Worm (Caenorhabditis elegans): Measurements from ENCODE around the gene Y37E11AL.2.

Y37E11AL.2 gene

DNA sequence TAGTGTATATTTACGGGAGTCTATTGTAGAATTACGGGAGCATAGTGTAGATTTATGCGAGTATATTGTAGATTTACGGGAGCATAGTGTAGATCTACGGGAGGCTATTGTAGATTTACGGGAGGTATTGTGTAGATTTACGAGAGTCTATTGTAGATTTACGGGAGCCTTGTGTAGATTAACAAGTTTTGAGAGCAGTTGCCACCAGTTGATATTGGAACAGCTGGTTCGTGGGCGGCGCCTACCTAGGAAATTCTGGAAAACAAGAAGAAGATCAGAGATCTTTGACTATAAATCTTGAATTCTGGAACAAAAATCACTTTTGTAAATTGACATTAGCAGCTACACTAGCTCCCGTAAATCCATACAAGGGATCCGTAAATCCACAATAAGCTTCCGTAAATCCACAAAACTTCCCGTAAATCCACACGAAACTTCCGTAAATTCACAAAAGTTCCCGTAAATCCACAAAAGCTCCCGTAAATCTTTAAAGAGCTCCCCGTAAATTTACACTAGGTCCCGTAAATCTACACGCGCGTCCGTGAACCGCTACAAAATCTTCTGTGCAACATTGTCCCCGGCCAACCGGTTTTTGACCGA is 45.4 kb upstream of the Y37E11AL.2 start:
- TF ChIP-seq nhr-85 (tag) (no peak), rnt-1 (tag; optimal IDR thresholded peaks at IDR 0.05) (peak; percentile 57), sup-37 (GFP tag; optimal IDR thresholded peaks at IDR 0.05) (no peak), lsy-2 (tag; optimal IDR thresholded peaks at IDR 0.05) (no peak), fkh-8 (tag; optimal IDR thresholded peaks at IDR 0.05) (no peak), efl-1 (optimal IDR thresholded peaks at IDR 0.05) (no peak), efl-1 (GFP tag; optimal IDR thresholded peaks at IDR 0.05 in 1 of 2) (peak in 1 of 2 experiments; percentile 80)

ce11 chrIV:3653420-3653823 is 44.9 kb upstream of the Y37E11AL.2 start:
- TF ChIP-seq pqm-1 (tag; optimal IDR thresholded peaks at IDR 0.05) (no peak), sup-37 (GFP tag; optimal IDR thresholded peaks at IDR 0.05) (no peak), unc-130 (tag; optimal IDR thresholded peaks at IDR 0.05) (peak; percentile 79), egl-27 (tag; optimal IDR thresholded peaks at IDR 0.05) (no peak), sox-4 (tag; optimal IDR thresholded peaks at IDR 0.05) (no peak), lsy-2 (tag; optimal IDR thresholded peaks at IDR 0.05) (peak; percentile 65 to 94), unc-62 (GFP tag; optimal IDR thresholded peaks at IDR 0.05) (no peak), sptf-1 (tag; optimal IDR thresholded peaks at IDR 0.05) (no peak), mef-2 (tag; optimal IDR thresholded peaks at IDR 0.05) (no peak), lir-3 (tag; optimal IDR thresholded peaks at IDR 0.05; ENCODE audit: poor library complexity) (no peak), egl-13 (tag; optimal IDR thresholded peaks at IDR 0.05) (no peak), nhr-90 (tag; optimal IDR thresholded peaks at IDR 0.05; ENCODE audit: poor library complexity) (peak; percentile 92), hlh-4 (tag; optimal IDR thresholded peaks at IDR 0.05) (no peak), grh-1 (GFP tag; IDR thresholded peaks at IDR 0.05) (peak; percentile 71), fkh-8 (tag; optimal IDR thresholded peaks at IDR 0.05) (no peak), dsc-1 (tag; optimal IDR thresholded peaks at IDR 0.05) (no peak), lin-39 (tag; optimal IDR thresholded peaks at IDR 0.05) (peak; percentile 49), irx-1 (tag; optimal IDR thresholded peaks at IDR 0.05) (peak; percentile 50), unc-86 (tag; optimal IDR thresholded peaks at IDR 0.05) (no peak), alr-1 (tag; optimal IDR thresholded peaks at IDR 0.05; ENCODE audit: borderline replicate concordance) (no peak), ceh-88 (GFP tag; IDR thresholded peaks at IDR 0.05) (no peak), vab-15 (tag; optimal IDR thresholded peaks at IDR 0.05) (peak; percentile 63), aha-1 (tag; optimal IDR thresholded peaks at IDR 0.05) (no peak), rnt-1 (tag; optimal IDR thresholded peaks at IDR 0.05) (peak; percentile 54), C16A3.4 (tag; optimal IDR thresholded peaks at IDR 0.05) (peak; percentile 52), fkh-4 (tag; optimal IDR thresholded peaks at IDR 0.05; ENCODE audit: borderline replicate concordance) (no peak), C04F5.9 (tag; optimal IDR thresholded peaks at IDR 0.05) (no peak), elt-3 (tag; optimal IDR thresholded peaks at IDR 0.05) (peak in 5 of 6 experiments; percentile 46 to 94 (median 85)), mdl-1 (tag; optimal IDR thresholded peaks at IDR 0.05) (peak in 1 of 2 experiments; percentile 91), nhr-19 (GFP tag; conservative IDR thresholded peaks at IDR 0.05) (peak; percentile 95), hlh-17 (GFP tag; optimal IDR thresholded peaks at IDR 0.05; ENCODE audit: borderline replicate concordance) (no peak), zip-4 (GFP tag; optimal IDR thresholded peaks at IDR 0.05) (no peak), fos-1 (tag; optimal IDR thresholded peaks at IDR 0.05) (no peak), nhr-11 (tag; optimal IDR thresholded peaks at IDR 0.05) (no peak), ama-1 (optimal IDR thresholded peaks at IDR 0.05) (peak; percentile 47), blmp-1 (tag; optimal IDR thresholded peaks at IDR 0.05) (peak; percentile 88), ceh-63 (GFP tag; optimal IDR thresholded peaks at IDR 0.05) (no peak), nhr-237 (tag; optimal IDR thresholded peaks at IDR 0.05) (no peak), lin-15B (tag; optimal IDR thresholded peaks at IDR 0.05) (no peak), nhr-71 (tag; optimal IDR thresholded peaks at IDR 0.05) (peak; percentile 91), ceh-82 (tag; optimal IDR thresholded peaks at IDR 0.05) (no peak), unc-98 (GFP tag; IDR thresholded peaks at IDR 0.05) (no peak), tbx-2 (tag; optimal IDR thresholded peaks at IDR 0.05) (peak; percentile 81), jun-1 (tag; optimal IDR thresholded peaks at IDR 0.05) (peak; percentile 3), lin-35 (GFP tag; optimal IDR thresholded peaks at IDR 0.05) (peak; percentile 7 to 77), nhr-77 (tag; optimal IDR thresholded peaks at IDR 0.05) (no peak), dpl-1 (GFP tag; optimal IDR thresholded peaks at IDR 0.05) (peak in 1 of 3 experiments; percentile 25)
